Fruit fly (Drosophila melanogaster): Measurements from ENCODE around the gene bnb.
A peak's percentile ranks its signal among the peaks of the same experiment; 100 is the strongest.

bnb gene

dm6 chrX:18843229-18844033, 45.9 kb upstream of the bnb start, which contains the start of gene htk (continued):
- TF ChIP-seq CG10979 (tag; optimal IDR thresholded peaks at IDR 0.05) (peak; percentile 88), zen2 (GFP tag; IDR thresholded peaks at IDR 0.05; ENCODE audit: partially characterized antibody) (peak; percentile 80), cad (GFP tag; optimal IDR thresholded peaks at IDR 0.05) (no peak), yki (optimal IDR thresholded peaks at IDR 0.05) (no peak), Hr78 (GFP tag; optimal IDR thresholded peaks at IDR 0.05) (no peak), C15 (GFP tag; IDR thresholded peaks at IDR 0.05) (no peak), CG17328 (GFP tag; IDR thresholded peaks at IDR 0.05) (peak; percentile 64), vvl (GFP tag; IDR thresholded peaks at IDR 0.05) (peak; percentile 88), lmd (GFP tag; IDR thresholded peaks at IDR 0.05) (peak; percentile 77), Dek (tag; optimal IDR thresholded peaks at IDR 0.05) (peak; percentile 57), CG4820 (GFP tag; optimal IDR thresholded peaks at IDR 0.05) (peak; percentile 62), CG31388 (GFP tag; optimal IDR thresholded peaks at IDR 0.05) (peak; percentile 41), D19A (tag; optimal IDR thresholded peaks at IDR 0.05) (peak; percentile 46), CG16815 (GFP tag; optimal IDR thresholded peaks at IDR 0.05) (peak; percentile 22), eyg (GFP tag; optimal IDR thresholded peaks at IDR 0.05) (peak; percentile 44), CG3838 (GFP tag; optimal IDR thresholded peaks at IDR 0.05) (no peak), chif (GFP tag; optimal IDR thresholded peaks at IDR 0.05) (peak; percentile 57 to 79), CG11695 (GFP tag; IDR thresholded peaks at IDR 0.05) (peak; percentile 56; the same call in 1 of the 3 replicates), pfk (GFP tag; optimal IDR thresholded peaks at IDR 0.05) (peak; percentile 31), cas (GFP tag; IDR thresholded peaks at IDR 0.05) (no peak), ATbp (GFP tag; optimal IDR thresholded peaks at IDR 0.05) (peak; percentile 56), CG12744 (GFP tag; optimal IDR thresholded peaks at IDR 0.05) (peak; percentile 74), CG3065 (GFP tag; optimal IDR thresholded peaks at IDR 0.05) (peak; percentile 60), CG18599 (GFP tag; optimal IDR thresholded peaks at IDR 0.05) (peak; percentile 39), CG10959 (GFP tag; IDR thresholded peaks at IDR 0.05) (peak; percentile 60; the same call in 1 of the 2 replicates), HLH4C (GFP tag; IDR thresholded peaks at IDR 0.05; ENCODE audit: partially characterized antibody) (peak; percentile 86), CG2120 (GFP tag; optimal IDR thresholded peaks at IDR 0.05) (peak; percentile 71), ewg (GFP tag; optimal IDR thresholded peaks at IDR 0.05) (peak; percentile 40), CG10209 (GFP tag; optimal IDR thresholded peaks at IDR 0.05) (peak; percentile 55), disco-r (GFP tag; optimal IDR thresholded peaks at IDR 0.05) (peak; percentile 18), Poxn (GFP tag; IDR thresholded peaks at IDR 0.05) (no peak), CG32532 (GFP tag; IDR thresholded peaks at IDR 0.05) (peak; percentile 87), mirr (GFP tag; optimal IDR thresholded peaks at IDR 0.05) (peak; percentile 40), CG18476 (GFP tag; optimal IDR thresholded peaks at IDR 0.05) (no peak), crc (GFP tag; optimal IDR thresholded peaks at IDR 0.05) (no peak), dan (GFP tag; IDR thresholded peaks at IDR 0.05) (no peak), CG12299 (tag; optimal IDR thresholded peaks at IDR 0.05) (peak; percentile 12), ems (GFP tag; optimal IDR thresholded peaks at IDR 0.05) (peak; percentile 21), lilli (GFP tag; optimal IDR thresholded peaks at IDR 0.05) (peak; percentile 80), CG3847 (GFP tag; IDR thresholded peaks at IDR 0.05) (peak; percentile 67), CoRest (tag; optimal IDR thresholded peaks at IDR 0.05) (peak; percentile 63), sna (GFP tag; IDR thresholded peaks at IDR 0.05; ENCODE audit: partially characterized antibody) (peak; percentile 75), Stat92E (GFP tag; optimal IDR thresholded peaks at IDR 0.05) (no peak), CG1233 (GFP tag; optimal IDR thresholded peaks at IDR 0.05) (peak; percentile 24), sim (GFP tag; IDR thresholded peaks at IDR 0.05) (no peak), mld (GFP tag; IDR thresholded peaks at IDR 0.05; ENCODE audit: partially characterized antibody) (peak; percentile 76; the same call in 2 of the 3 replicates), lola (GFP tag; optimal IDR thresholded peaks at IDR 0.05) (peak in 1 of 3 experiments; percentile 16), CG10543 (GFP tag; optimal IDR thresholded peaks at IDR 0.05) (peak; percentile 15)
